Worm (Caenorhabditis elegans) whole organism, young adult: ENCODE data around the gene F36H5.14.

Source experiments
- B0336.3 ChIP-seq: fragments of 200-800 bp; sonication (Bioruptor generic); IDR thresholded peaks from 2 replicates; pipeline ENCODE4 v1.3.6; 2022; ENCODE audit warnings: missing genetic modification characterization, missing compliant biosample characterization
- C06A6.2 ChIP-seq: fragments of 200-800 bp; sonication (Bioruptor generic); conservative IDR thresholded peaks from 2 replicates; pipeline ENCODE4 v1.3.6; 2022; ENCODE audit warnings: missing genetic modification characterization, missing compliant biosample characterization
- D2030.7 ChIP-seq: fragments of 200-800 bp; sonication (Bioruptor generic); IDR thresholded peaks from 2 replicates; pipeline ENCODE4 v1.3.6; 2022; ENCODE audit warnings: missing genetic modification reagents, missing genetic modification characterization, missing compliant biosample characterization
- F22D6.2 ChIP-seq: sonication (generic microtip); optimal IDR thresholded peaks from 2 replicates; lab custom pipeline; 2016; ENCODE audit warnings: mild to moderate bottlenecking, missing genetic modification characterization, missing compliant biosample characterization
- F23B12.7 ChIP-seq: sonication (generic microtip); optimal IDR thresholded peaks from 2 replicates; lab custom pipeline; 2017; ENCODE audit warnings: missing genetic modification characterization, mild to moderate bottlenecking, missing compliant biosample characterization, antibody characterized with exemption, moderate library complexity; ENCODE audit not compliant: insufficient read depth
- F49E8.2 ChIP-seq: sonication (generic microtip); optimal IDR thresholded peaks from 3 replicates; lab custom pipeline; 2017; ENCODE audit warnings: missing genetic modification characterization, mild to moderate bottlenecking, missing compliant biosample characterization, antibody characterized with exemption, moderate library complexity; ENCODE audit not compliant: insufficient read depth
- F55B11.4 ChIP-seq: sonication (generic microtip); optimal IDR thresholded peaks from 2 replicates; lab custom pipeline; 2016; ENCODE audit warnings: missing compliant biosample characterization, missing genetic modification characterization, borderline replicate concordance; ENCODE audit not compliant: insufficient read depth
- F57C9.4 ChIP-seq: sonication (generic microtip); optimal IDR thresholded peaks from 2 replicates; lab custom pipeline; 2017; ENCODE audit warnings: mild to moderate bottlenecking, missing genetic modification characterization, missing compliant biosample characterization
- K12H6.12 ChIP-seq: fragments of 200-800 bp; sonication (Bioruptor generic); optimal IDR thresholded peaks from 2 replicates; lab custom pipeline; 2018; ENCODE audit warnings: mild to moderate bottlenecking, missing genetic modification characterization, missing compliant biosample characterization
- Y53G8AR.9 ChIP-seq: fragments of 200-800 bp; sonication (Bioruptor generic); conservative IDR thresholded peaks from 2 replicates; pipeline ENCODE4 v1.3.6; 2022; ENCODE audit warnings: missing genetic modification reagents, missing genetic modification characterization, missing compliant biosample characterization
- Y56A3A.18 ChIP-seq: fragments of 200-800 bp; sonication (Bioruptor generic); IDR thresholded peaks from 2 replicates; pipeline ENCODE4 v1.3.6; 2022; ENCODE audit warnings: missing genetic modification reagents, missing genetic modification characterization, missing compliant biosample characterization
- aptf-2 ChIP-seq: fragments of 200-800 bp; sonication (Bioruptor generic); conservative IDR thresholded peaks from 2 replicates; pipeline ENCODE4 v1.3.6; 2022; ENCODE audit warnings: missing genetic modification reagents, missing genetic modification characterization, missing compliant biosample characterization
- aptf-3 ChIP-seq: fragments of 200-800 bp; sonication (Bioruptor generic); IDR thresholded peaks from 2 replicates; pipeline ENCODE4 v1.3.6; 2022; ENCODE audit warnings: missing genetic modification characterization, missing compliant biosample characterization
- attf-5 ChIP-seq: fragments of 200-800 bp; sonication (Bioruptor generic); optimal IDR thresholded peaks from 2 replicates; lab custom pipeline; 2018; ENCODE audit warnings: mild to moderate bottlenecking, missing genetic modification characterization, missing compliant biosample characterization
- bed-1 ChIP-seq: fragments of 200-800 bp; sonication (Bioruptor generic); IDR thresholded peaks from 2 replicates; pipeline ENCODE4 v1.3.6; 2022; ENCODE audit warnings: missing genetic modification reagents, missing genetic modification characterization, missing compliant biosample characterization
- cebp-1 ChIP-seq, 2 experiments: fragments of 200-800 bp in 1 of 2; sonication (Bioruptor generic) in 1 of 2; sonication (generic microtip) in 1 of 2; IDR thresholded peaks in 1 of 2; optimal IDR thresholded peaks in 1 of 2; 2 replicates each; pipeline versions ENCODE4 v1.3.6 to Lab custom; 2017 to 2022; ENCODE audit warnings: missing compliant biosample characterization in 2 of 2, missing genetic modification characterization in 2 of 2, mild to moderate bottlenecking in 1 of 2, missing genetic modification reagents in 1 of 2, moderate library complexity in 1 of 2
- ceh-40 ChIP-seq: fragments of 200-800 bp; sonication (Bioruptor generic); IDR thresholded peaks from 2 replicates; pipeline ENCODE4 v1.3.6; 2022; ENCODE audit warnings: missing genetic modification characterization, missing compliant biosample characterization
- ceh-58 ChIP-seq: fragments of 200-800 bp; sonication (Bioruptor generic); IDR thresholded peaks from 2 replicates; pipeline ENCODE4 v1.3.6; 2022; ENCODE audit warnings: missing genetic modification characterization, missing compliant biosample characterization
- chd-7 ChIP-seq: sonication (generic microtip); optimal IDR thresholded peaks from 2 replicates; lab custom pipeline; 2016; ENCODE audit warnings: mild to moderate bottlenecking, missing genetic modification characterization, moderate library complexity, missing compliant biosample characterization
- egl-18 ChIP-seq: fragments of 200-800 bp; sonication (Bioruptor generic); IDR thresholded peaks from 2 replicates; pipeline ENCODE4 v1.3.6; 2022; ENCODE audit warnings: missing genetic modification reagents, missing genetic modification characterization, missing compliant biosample characterization
- him-1 ChIP-seq: sonication (generic microtip); optimal IDR thresholded peaks from 2 replicates; lab custom pipeline; 2016; ENCODE audit warnings: missing genotype, missing genetic modification reagents, missing genetic modification characterization, missing compliant biosample characterization
- hlh-26 ChIP-seq: fragments of 200-800 bp; sonication (Bioruptor generic); conservative IDR thresholded peaks from 2 replicates; pipeline ENCODE4 v1.3.6; 2022; ENCODE audit warnings: missing genetic modification reagents, missing genetic modification characterization, missing compliant biosample characterization
- hmg-1.2 ChIP-seq: fragments of 200-800 bp; sonication (Bioruptor generic); IDR thresholded peaks from 2 replicates; pipeline ENCODE4 v1.3.6; 2022; ENCODE audit warnings: missing genetic modification reagents, missing genetic modification characterization, missing compliant biosample characterization
- hmg-20 ChIP-seq: fragments of 200-800 bp; sonication (Bioruptor generic); IDR thresholded peaks from 2 replicates; pipeline ENCODE4 v1.3.6; 2022; ENCODE audit warnings: missing genetic modification reagents, missing genetic modification characterization, missing compliant biosample characterization
- hsf-1 ChIP-seq: fragments of 200-800 bp; sonication (Bioruptor generic); IDR thresholded peaks from 2 replicates; pipeline ENCODE4 v1.3.6; 2022; ENCODE audit warnings: missing genetic modification reagents, missing genetic modification characterization, missing compliant biosample characterization
- let-526 ChIP-seq: fragments of 200-800 bp; sonication (Bioruptor generic); IDR thresholded peaks from 2 replicates; pipeline ENCODE4 v1.3.6; 2022; ENCODE audit warnings: missing genetic modification reagents, missing genetic modification characterization, missing compliant biosample characterization
- lir-1 ChIP-seq: fragments of 200-800 bp; sonication (Bioruptor generic); conservative IDR thresholded peaks from 2 replicates; pipeline ENCODE4 v1.3.6; 2022; ENCODE audit warnings: missing genetic modification reagents, missing genetic modification characterization, missing compliant biosample characterization
- mcd-1 ChIP-seq: fragments of 200-800 bp; sonication (Bioruptor generic); IDR thresholded peaks from 2 replicates; pipeline ENCODE4 v1.3.6; 2022; ENCODE audit warnings: missing genetic modification reagents, missing genetic modification characterization, missing compliant biosample characterization
- nfya-2 ChIP-seq: fragments of 200-800 bp; sonication (Bioruptor generic); IDR thresholded peaks from 2 replicates; pipeline ENCODE4 v1.3.6; 2022; ENCODE audit warnings: missing genetic modification reagents, missing genetic modification characterization, missing compliant biosample characterization
- nfyb-1 ChIP-seq: fragments of 200-800 bp; sonication (Bioruptor generic); IDR thresholded peaks from 2 replicates; pipeline ENCODE4 v1.3.6; 2022; ENCODE audit warnings: missing genetic modification reagents, missing genetic modification characterization, missing compliant biosample characterization
- nhr-27 ChIP-seq: fragments of 200-800 bp; sonication (Bioruptor generic); optimal IDR thresholded peaks from 2 replicates; lab custom pipeline; 2018; ENCODE audit warnings: mild to moderate bottlenecking, missing genetic modification characterization, moderate library complexity, missing compliant biosample characterization
- snpc-1.1 ChIP-seq: sonication (generic microtip); optimal IDR thresholded peaks from 2 replicates; lab custom pipeline; 2017; ENCODE audit warnings: missing genetic modification characterization, mild to moderate bottlenecking, missing compliant biosample characterization, antibody characterized with exemption, moderate library complexity, missing genotype, missing genetic modification reagents; ENCODE audit not compliant: insufficient read depth
- sptf-2 ChIP-seq: fragments of 200-800 bp; sonication (Bioruptor generic); optimal IDR thresholded peaks from 2 replicates; lab custom pipeline; 2018; ENCODE audit warnings: mild to moderate bottlenecking, missing genetic modification characterization, missing compliant biosample characterization
- tbp1 ChIP-seq: fragments of 200-800 bp; sonication (Bioruptor generic); optimal IDR thresholded peaks from 2 replicates; lab custom pipeline; 2018; ENCODE audit warnings: mild to moderate bottlenecking, missing genetic modification characterization, missing compliant biosample characterization
- tbx-9 ChIP-seq: sonication (generic microtip); optimal IDR thresholded peaks from 2 replicates; lab custom pipeline; 2016; ENCODE audit warnings: borderline replicate concordance, missing genetic modification characterization, inconsistent platforms, missing compliant biosample characterization
- tlf-1 ChIP-seq: fragments of 200-800 bp; sonication (Bioruptor generic); optimal IDR thresholded peaks from 2 replicates; lab custom pipeline; 2018; ENCODE audit warnings: mild to moderate bottlenecking, missing genetic modification characterization, missing compliant biosample characterization
- ztf-18 ChIP-seq: sonication (generic microtip); optimal IDR thresholded peaks from 2 replicates; lab custom pipeline; 2016; ENCODE audit warnings: missing genotype, mild to moderate bottlenecking, missing genetic modification characterization, missing compliant biosample characterization
- ztf-25 ChIP-seq: fragments of 200-800 bp; sonication (Bioruptor generic); IDR thresholded peaks from 2 replicates; pipeline ENCODE4 v1.3.6; 2022; ENCODE audit warnings: missing genetic modification reagents, missing genetic modification characterization, missing compliant biosample characterization
- ztf-26 ChIP-seq: sonication (generic microtip); optimal IDR thresholded peaks from 2 replicates; lab custom pipeline; 2017; ENCODE audit warnings: missing genetic modification characterization, missing compliant biosample characterization

The F36H5.14 gene

ce11 chrII:1784799-1785198, 9.5 kb downstream of the F36H5.14 start, which contains the start of gene C08F1.11:
Gene C08F1.11 (minus strand): TSS chrII:1784899.
- no peak for TF ChIP-seq attf-5 (GFP tag; lab: Kevin White, UChicago)
- TF ChIP-seq C06A6.2 (GFP tag; lab: Robert Waterston, UW): no peak
- TF ChIP-seq cebp-1 (GFP tag; IDR thresholded peaks at IDR 0.05; lab: Robert Waterston, UW): no peak
- no peak for TF ChIP-seq cebp-1 (tag; optimal IDR thresholded peaks at IDR 0.05; lab: Kevin White, UChicago)
- no peak for TF ChIP-seq aptf-3 (GFP tag; lab: Robert Waterston, UW)
- no peak for TF ChIP-seq egl-18 (GFP tag; lab: Robert Waterston, UW)
- TF ChIP-seq mcd-1 (GFP tag; lab: Robert Waterston, UW): no peak
- no peak for TF ChIP-seq D2030.7 (GFP tag; lab: Robert Waterston, UW)
- TF ChIP-seq F57C9.4 (tag; lab: Kevin White, UChicago): no peak
- TF ChIP-seq ztf-18 (tag; lab: Kevin White, UChicago): no peak
- TF ChIP-seq tbp1: no peak
- no peak for TF ChIP-seq F22D6.2 (tag; lab: Kevin White, UChicago)
- no peak for TF ChIP-seq ceh-58 (GFP tag; lab: Robert Waterston, UW)
- no peak for TF ChIP-seq nfya-2 (GFP tag; lab: Robert Waterston, UW)
- no peak for TF ChIP-seq F55B11.4 (tag; lab: Kevin White, UChicago)

- TF ChIP-seq hmg-1.2 (GFP tag; lab: Robert Waterston, UW): no peak
Observed at ce11 chrII:1786209-1786608, 10.9 kb downstream of the F36H5.14 start, which contains the start of gene C08F1.10. Gene C08F1.10 (minus strand): TSS chrII:1786309.

- TF ChIP-seq Y56A3A.18 (GFP tag; lab: Robert Waterston, UW) (no peak), bed-1 (no peak), chd-7 (tag; lab: Kevin White, UChicago) (no peak), hmg-20 (GFP tag; lab: Robert Waterston, UW) (no peak), B0336.3 (GFP tag; lab: Robert Waterston, UW) (no peak), ceh-40 (GFP tag; lab: Robert Waterston, UW) (no peak), ztf-25 (GFP tag; lab: Robert Waterston, UW) (no peak), lir-1 (GFP tag; lab: Robert Waterston, UW) (no peak), hsf-1 (GFP tag; lab: Robert Waterston, UW) (no peak), nhr-27 (tag; lab: Kevin White, UChicago) (no peak), let-526 (GFP tag; lab: Robert Waterston, UW) (no peak), attf-5 (GFP tag; lab: Kevin White, UChicago) (no peak), aptf-3 (GFP tag; lab: Robert Waterston, UW) (no peak), K12H6.12 (tag; lab: Kevin White, UChicago) (no peak), nfyb-1 (GFP tag; lab: Robert Waterston, UW) (no peak), F23B12.7 (tag; lab: Kevin White, UChicago) (no peak), hlh-26 (GFP tag; lab: Robert Waterston, UW) (no peak), ztf-26 (tag; lab: Kevin White, UChicago) (no peak)
Observed at ce11 chrII:1787208-1787607, 11.9 kb downstream of the F36H5.14 start.

- TF ChIP-seq tlf-1 (no peak), sptf-2 (GFP tag; lab: Kevin White, UChicago) (no peak), F49E8.2 (tag; lab: Kevin White, UChicago) (no peak), aptf-2 (GFP tag; lab: Robert Waterston, UW) (no peak), him-1 (tag; lab: Kevin White, UChicago) (no peak), Y53G8AR.9 (GFP tag; lab: Robert Waterston, UW) (no peak), Y56A3A.18 (GFP tag; lab: Robert Waterston, UW) (no peak), tbx-9 (tag; lab: Kevin White, UChicago) (no peak), snpc-1.1 (no peak)
Observed at ce11 chrII:1788087-1788486, 12.8 kb downstream of the F36H5.14 start, which contains the start of the genes C08F1.6 and fbxb-13. Gene C08F1.6 (minus strand): TSS chrII:1788187. Gene fbxb-13 (plus strand): TSS chrII:1788277.
